Fruit fly (Drosophila melanogaster) whole organism, embryonic: ENCODE measurements around the gene VhaM9.7-b.
A peak's percentile ranks its signal among the peaks of the same experiment; 100 is the strongest.

ENCODE experiments used
- Aef1 ChIP-seq: fragments of 200-800 bp; sonication (Bioruptor generic); IDR thresholded peaks from 3 replicates; pipeline ENCODE4 v1.3.6; 2022; ENCODE audit warnings: missing biosample characterization, missing genetic modification characterization
- BEAF-32 ChIP-seq: fragments of 200-800 bp; sonication (Bioruptor generic); optimal IDR thresholded peaks from 3 replicates; lab custom pipeline; 2017; ENCODE audit warnings: missing biosample characterization, missing genetic modification characterization, mild to moderate bottlenecking, moderate library complexity, missing genetic modification reagents
- Bgb ChIP-seq: fragments of 200-800 bp; sonication (Bioruptor generic); IDR thresholded peaks from 2 replicates; pipeline ENCODE4 v1.3.6; 2022; ENCODE audit warnings: missing biosample characterization, missing genetic modification characterization; ENCODE audit not compliant: partially characterized antibody
- CG1024 ChIP-seq: fragments of 200-800 bp; sonication (Bioruptor generic); IDR thresholded peaks from 2 replicates; pipeline ENCODE4 v1.3.6; 2022; ENCODE audit warnings: missing biosample characterization, missing genetic modification characterization
- CG10565 ChIP-seq: fragments of 200-800 bp; sonication (Bioruptor generic); optimal IDR thresholded peaks from 3 replicates; lab custom pipeline; 2016; ENCODE audit warnings: missing biosample characterization, mild to moderate bottlenecking, missing genetic modification characterization
- CG11093 ChIP-seq: fragments of 200-800 bp; sonication (Bioruptor generic); IDR thresholded peaks from 3 replicates; pipeline ENCODE4 v1.3.6; 2022; ENCODE audit warnings: missing biosample characterization, missing genetic modification characterization
- CG12659 ChIP-seq: fragments of 200-800 bp; sonication (Bioruptor generic); optimal IDR thresholded peaks from 3 replicates; lab custom pipeline; 2017; ENCODE audit warnings: mild to moderate bottlenecking, missing biosample characterization, missing genetic modification reagents, missing genetic modification characterization
- CG12744 ChIP-seq: fragments of 200-800 bp; sonication (Bioruptor generic); optimal IDR thresholded peaks from 2 replicates; lab custom pipeline; 2016; ENCODE audit warnings: missing biosample characterization, missing genetic modification characterization
- CG12769 ChIP-seq: fragments of 200-800 bp; sonication (Bioruptor generic); optimal IDR thresholded peaks from 2 replicates; lab custom pipeline; 2019; ENCODE audit warnings: missing biosample characterization, mild to moderate bottlenecking, missing genetic modification characterization, moderate library complexity
- CG15479 ChIP-seq: fragments of 200-800 bp; sonication (Bioruptor generic); optimal IDR thresholded peaks from 3 replicates; lab custom pipeline; 2019; ENCODE audit warnings: missing biosample characterization, mild to moderate bottlenecking, missing genetic modification characterization, moderate library complexity
- CG15514 ChIP-seq: fragments of 200-800 bp; sonication (Bioruptor generic); optimal IDR thresholded peaks from 3 replicates; lab custom pipeline; 2017; ENCODE audit warnings: missing biosample characterization, missing genetic modification characterization, mild to moderate bottlenecking, moderate library complexity, missing genetic modification reagents
- CG17612 ChIP-seq: fragments of 200-800 bp; sonication (Bioruptor generic); IDR thresholded peaks from 2 replicates; pipeline ENCODE4 v1.3.6; 2022; ENCODE audit warnings: missing biosample characterization, missing genetic modification characterization
- CG2712 ChIP-seq: fragments of 200-800 bp; optimal IDR thresholded peaks from 3 replicates; lab custom pipeline; 2019; ENCODE audit warnings: missing biosample characterization, mild to moderate bottlenecking, missing genetic modification characterization, moderate library complexity
- CG31388 ChIP-seq: fragments of 200-800 bp; sonication (Bioruptor generic); optimal IDR thresholded peaks from 2 replicates; lab custom pipeline; 2016; ENCODE audit warnings: missing biosample characterization, missing genetic modification characterization
- CG3281 ChIP-seq: fragments of 200-800 bp; sonication (Bioruptor generic); optimal IDR thresholded peaks from 3 replicates; lab custom pipeline; 2017; ENCODE audit warnings: missing biosample characterization, mild to moderate bottlenecking, missing genetic modification characterization
- CG34376 ChIP-seq: fragments of 200-800 bp; sonication (Bioruptor generic); optimal IDR thresholded peaks from 2 replicates; lab custom pipeline; 2018; ENCODE audit warnings: missing biosample characterization, mild to moderate bottlenecking, missing genetic modification characterization
- CG4854 ChIP-seq: fragments of 200-800 bp; sonication (Bioruptor generic); optimal IDR thresholded peaks from 2 replicates; lab custom pipeline; 2016; ENCODE audit warnings: missing biosample characterization, missing genetic modification characterization, inconsistent platforms
- CG6272 ChIP-seq: fragments of 200-800 bp; sonication (Bioruptor generic); IDR thresholded peaks from 2 replicates; pipeline ENCODE4 v1.3.6; 2022; ENCODE audit warnings: missing biosample characterization, missing genetic modification characterization
- CG6854 ChIP-seq: fragments of 200-800 bp; sonication (Bioruptor generic); optimal IDR thresholded peaks from 3 replicates; lab custom pipeline; 2017; ENCODE audit warnings: missing biosample characterization, mild to moderate bottlenecking, missing genetic modification characterization
- CG7745 ChIP-seq: fragments of 200-800 bp; sonication (Bioruptor generic); optimal IDR thresholded peaks from 2 replicates; lab custom pipeline; 2018; ENCODE audit warnings: missing biosample characterization, mild to moderate bottlenecking, missing genetic modification characterization, moderate library complexity
- CG9817 ChIP-seq: fragments of 200-800 bp; sonication (Bioruptor generic); optimal IDR thresholded peaks from 2 replicates; lab custom pipeline; 2018; ENCODE audit warnings: missing biosample characterization, mild to moderate bottlenecking, missing genetic modification characterization, moderate library complexity
- CkIIα-i1 ChIP-seq: fragments of 200-800 bp; sonication (Bioruptor generic); IDR thresholded peaks from 2 replicates; pipeline ENCODE4 v1.3.6; 2022; ENCODE audit warnings: missing biosample characterization, missing genetic modification characterization
- Dbx ChIP-seq: fragments of 200-800 bp; sonication (Bioruptor generic); IDR thresholded peaks from 3 replicates; pipeline ENCODE4 v1.3.6; 2022; ENCODE audit warnings: missing biosample characterization, missing genetic modification characterization
- Deaf1 ChIP-seq: fragments of 200-800 bp; optimal IDR thresholded peaks from 3 replicates; lab custom pipeline; 2019; ENCODE audit warnings: missing biosample characterization, mild to moderate bottlenecking, missing genetic modification characterization, moderate library complexity
- Doc2 ChIP-seq: fragments of 200-800 bp; sonication (Bioruptor generic); IDR thresholded peaks from 2 replicates; pipeline ENCODE4 v1.3.6; 2022; ENCODE audit warnings: missing biosample characterization, missing genetic modification characterization
- Ets65A ChIP-seq: fragments of 200-800 bp; sonication (Bioruptor generic); peaks from one replicate; lab custom pipeline; 2016; ENCODE audit warnings: missing biosample characterization, missing genetic modification characterization
- HLHmδ ChIP-seq: fragments of 200-800 bp; sonication (Bioruptor generic); optimal IDR thresholded peaks from 2 replicates; lab custom pipeline; 2018; ENCODE audit warnings: missing biosample characterization, mild to moderate bottlenecking, missing genetic modification characterization, moderate library complexity
- Hey ChIP-seq: fragments of 200-800 bp; sonication (Bioruptor generic); optimal IDR thresholded peaks from 3 replicates; lab custom pipeline; 2018; ENCODE audit warnings: missing biosample characterization, mild to moderate bottlenecking, missing genetic modification characterization
- HmgD ChIP-seq: fragments of 200-800 bp; sonication (Bioruptor generic); optimal IDR thresholded peaks from 3 replicates; lab custom pipeline; 2016; ENCODE audit warnings: missing biosample characterization, missing genetic modification characterization
- Hmr ChIP-seq: fragments of 200-800 bp; sonication (Bioruptor generic); optimal IDR thresholded peaks from 3 replicates; lab custom pipeline; 2017; ENCODE audit warnings: mild to moderate bottlenecking, missing biosample characterization, missing genetic modification reagents, missing genetic modification characterization
- Hr3 ChIP-seq: fragments of 200-800 bp; sonication (Bioruptor generic); optimal IDR thresholded peaks from 3 replicates; lab custom pipeline; 2016; ENCODE audit warnings: missing biosample characterization, missing genetic modification characterization
- Mrtf ChIP-seq: fragments of 200-800 bp; sonication (Bioruptor generic); IDR thresholded peaks from 3 replicates; pipeline ENCODE4 v1.3.6; 2022; ENCODE audit warnings: missing biosample characterization, missing genetic modification characterization
- Sin3A ChIP-seq: fragments of >200 bp; optimal IDR thresholded peaks from 2 replicates; lab custom pipeline; 2018
- Xbp1 ChIP-seq: fragments of 200-800 bp; sonication (Bioruptor generic); optimal IDR thresholded peaks from 3 replicates; lab custom pipeline; 2016; ENCODE audit warnings: missing biosample characterization, mild to moderate bottlenecking, missing genetic modification characterization
- croc ChIP-seq: fragments of 200-800 bp; sonication (Bioruptor generic); conservative IDR thresholded peaks from 3 replicates; pipeline ENCODE4 v1.3.6; 2022; ENCODE audit warnings: missing biosample characterization, missing genetic modification characterization
- dimm ChIP-seq: fragments of 200-800 bp; sonication (Bioruptor generic); IDR thresholded peaks from 2 replicates; pipeline ENCODE4 v1.3.6; 2022; ENCODE audit warnings: missing biosample characterization, missing genetic modification characterization
- dmrt99B ChIP-seq: fragments of 200-800 bp; sonication (Bioruptor generic); optimal IDR thresholded peaks from 2 replicates; lab custom pipeline; 2018; ENCODE audit warnings: missing biosample characterization, mild to moderate bottlenecking, missing genetic modification characterization, moderate library complexity
- en ChIP-seq: fragments of 200-800 bp; sonication (Bioruptor generic); optimal IDR thresholded peaks from 2 replicates; lab custom pipeline; 2016; ENCODE audit warnings: missing biosample characterization, missing genetic modification characterization
- fd3F ChIP-seq: fragments of 200-800 bp; sonication (Bioruptor generic); optimal IDR thresholded peaks from 2 replicates; lab custom pipeline; 2018; ENCODE audit warnings: missing biosample characterization, mild to moderate bottlenecking, missing genetic modification characterization, moderate library complexity
- fd64A ChIP-seq: fragments of 200-800 bp; sonication (Bioruptor generic); optimal IDR thresholded peaks from 3 replicates; lab custom pipeline; 2018; ENCODE audit warnings: missing biosample characterization, mild to moderate bottlenecking, missing genetic modification characterization
- gcm ChIP-seq: fragments of 200-800 bp; sonication (Bioruptor generic); optimal IDR thresholded peaks from 2 replicates; lab custom pipeline; 2019; ENCODE audit warnings: missing biosample characterization, mild to moderate bottlenecking, missing genetic modification characterization, moderate library complexity
- h ChIP-seq: fragments of >200 bp; optimal IDR thresholded peaks from 2 replicates; lab custom pipeline; 2017
- kni ChIP-seq: fragments of 200-800 bp; sonication (Bioruptor generic); optimal IDR thresholded peaks from 3 replicates; lab custom pipeline; 2017; ENCODE audit warnings: mild to moderate bottlenecking, missing biosample characterization, missing genetic modification reagents, missing genetic modification characterization
- nau ChIP-seq: fragments of 200-800 bp; sonication (Bioruptor generic); optimal IDR thresholded peaks from 3 replicates; lab custom pipeline; 2017; ENCODE audit warnings: missing biosample characterization, mild to moderate bottlenecking, missing genetic modification characterization, missing genetic modification reagents
- pb ChIP-seq: fragments of 200-800 bp; sonication (Bioruptor generic); optimal IDR thresholded peaks from 3 replicates; lab custom pipeline; 2016; ENCODE audit warnings: missing biosample characterization, missing genetic modification characterization
- pita ChIP-seq: fragments of 200-800 bp; sonication (Bioruptor generic); optimal IDR thresholded peaks from 2 replicates; lab custom pipeline; 2017; ENCODE audit warnings: missing biosample characterization, mild to moderate bottlenecking, missing genetic modification characterization
- pzg ChIP-seq: fragments of 200-800 bp; sonication (Bioruptor generic); optimal IDR thresholded peaks from 3 replicates; lab custom pipeline; 2018; ENCODE audit warnings: missing biosample characterization, mild to moderate bottlenecking, missing genetic modification characterization, moderate library complexity
- rib ChIP-seq: fragments of 200-800 bp; sonication (Bioruptor generic); IDR thresholded peaks from 2 replicates; pipeline ENCODE4 v1.3.6; 2022; ENCODE audit warnings: missing biosample characterization, missing genetic modification characterization
- wdn ChIP-seq: fragments of 200-800 bp; sonication (Bioruptor generic); IDR thresholded peaks from 2 replicates; pipeline ENCODE4 v1.3.6; 2022; ENCODE audit warnings: missing biosample characterization, missing genetic modification characterization
- zen2 ChIP-seq: fragments of 200-800 bp; sonication (Bioruptor generic); IDR thresholded peaks from 3 replicates; pipeline ENCODE4 v1.3.6; 2022; ENCODE audit warnings: missing biosample characterization, missing genetic modification characterization; ENCODE audit not compliant: partially characterized antibody
- zfh1 ChIP-seq: fragments of 200-800 bp; sonication (Bioruptor generic); IDR thresholded peaks from 3 replicates; pipeline ENCODE4 v1.3.6; 2022; ENCODE audit warnings: missing biosample characterization, missing genetic modification characterization

The VhaM9.7-b gene

DNA sequence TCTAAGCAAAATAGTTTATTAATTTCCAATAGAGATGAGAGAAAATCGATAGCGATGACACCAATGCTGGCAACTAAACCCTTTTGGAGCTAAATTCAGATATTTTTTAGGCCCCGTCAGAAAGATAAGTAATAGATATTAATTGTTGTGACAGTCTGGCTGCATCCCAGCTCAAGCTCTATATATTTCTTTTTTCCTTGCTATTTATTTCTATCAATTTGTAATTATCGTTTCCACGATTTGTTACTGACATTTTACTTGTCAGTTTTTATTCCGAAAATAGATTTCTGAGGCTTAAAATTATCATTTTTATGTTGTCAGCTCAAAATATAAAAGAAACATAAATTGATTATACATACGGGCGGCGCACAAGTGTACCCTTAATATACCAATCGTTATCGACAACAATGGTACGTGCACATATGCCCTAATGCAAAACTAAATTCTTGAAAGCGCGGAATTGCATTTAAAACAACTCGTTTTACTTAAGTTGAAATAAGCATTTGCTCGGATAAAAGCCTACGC, 29.2 kb downstream of the VhaM9.7-b start, which contains the start of the genes CRIF and SMC5 (continued):
- TF ChIP-seq HmgD (GFP tag; lab: Kevin White, UChicago) = peak; percentile 40
- no peak for TF ChIP-seq Doc2
- peak; percentile 64 for TF ChIP-seq CG3281 (GFP tag; lab: Kevin White, UChicago)
- TF ChIP-seq pb (GFP tag; lab: Kevin White, UChicago) = no peak
- peak; percentile 84 for TF ChIP-seq gcm (GFP tag; lab: Kevin White, UChicago)
- no peak for TF ChIP-seq rib (GFP tag; lab: Robert Waterston, UW)
- TF ChIP-seq CG7745 (tag; lab: Kevin White, UChicago) = no peak
- peak; percentile 14 for TF ChIP-seq CG12744 (GFP tag; lab: Kevin White, UChicago)
- no peak for TF ChIP-seq nau (GFP tag; lab: Kevin White, UChicago)
- no peak for TF ChIP-seq CG1024
- TF ChIP-seq h (lab: Kevin White, UChicago) = no peak
- TF ChIP-seq Bgb = no peak
- peak; percentile 52; the same call in 1 of the 3 replicates for TF ChIP-seq zfh1 (GFP tag; lab: Robert Waterston, UW)
- 0 out of 3 replicates have a peak, but pooled peaks have one; percentile 31 for TF ChIP-seq croc (GFP tag; lab: Robert Waterston, UW)
- TF ChIP-seq Hey (tag; lab: Kevin White, UChicago) = no peak
- no peak for TF ChIP-seq Ets65A
- peak; percentile 81 for TF ChIP-seq Xbp1 (GFP tag; lab: Kevin White, UChicago)
- TF ChIP-seq CG9817 (tag; lab: Kevin White, UChicago) = peak; percentile 70
- TF ChIP-seq Hr3 (GFP tag; lab: Kevin White, UChicago) = peak; percentile 67
- TF ChIP-seq CG31388 (GFP tag; lab: Kevin White, UChicago) = no peak
- no peak for TF ChIP-seq CG6854 (GFP tag; lab: Kevin White, UChicago)
- TF ChIP-seq CG2712 = peak; percentile 75
- no peak for TF ChIP-seq zen2 (GFP tag; lab: Robert Waterston, UW)
- no peak for TF ChIP-seq HLHmδ
- no peak for TF ChIP-seq Hmr (GFP tag; lab: Kevin White, UChicago)
- TF ChIP-seq CkIIα-i1 (GFP tag; lab: Robert Waterston, UW) = no peak
- TF ChIP-seq pita = no peak
- TF ChIP-seq CG6272 = no peak; the same call in 1 of the 2 replicates
- TF ChIP-seq CG12769 = no peak
- no peak for TF ChIP-seq CG10565
- TF ChIP-seq wdn (GFP tag; lab: Robert Waterston, UW) = no peak
- peak; percentile 45; the same call in 1 of the 3 replicates for TF ChIP-seq Aef1
- TF ChIP-seq CG15514 = peak; percentile 55
- TF ChIP-seq pzg (GFP tag; lab: Kevin White, UChicago) = peak; percentile 39
- TF ChIP-seq CG11093 = no peak
- TF ChIP-seq CG15479 (GFP tag; lab: Kevin White, UChicago) = no peak
- TF ChIP-seq CG4854 (GFP tag; lab: Kevin White, UChicago) = peak; percentile 34
- peak; percentile 54 for TF ChIP-seq fd3F
- TF ChIP-seq Deaf1 (tag; lab: Kevin White, UChicago) = no peak
- peak; percentile 79 for TF ChIP-seq CG12659
- TF ChIP-seq en = peak; percentile 0
- TF ChIP-seq BEAF-32 = peak; percentile 57
- no peak for TF ChIP-seq kni (GFP tag; lab: Kevin White, UChicago)
- TF ChIP-seq CG17612 (GFP tag; lab: Robert Waterston, UW) = no peak
- no peak for TF ChIP-seq fd64A (GFP tag; lab: Kevin White, UChicago)
- no peak for TF ChIP-seq Mrtf
- TF ChIP-seq CG34376 = peak; percentile 38
- TF ChIP-seq dimm (GFP tag; lab: Robert Waterston, UW) = no peak
- TF ChIP-seq dmrt99B (tag; lab: Kevin White, UChicago) = no peak
- 0 out of 3 replicates have a peak, but pooled peaks have one; percentile 45 for TF ChIP-seq Dbx (GFP tag; lab: Robert Waterston, UW)
- TF ChIP-seq Sin3A (lab: Kevin White, UChicago) = peak; percentile 35
